Fruit fly (Drosophila melanogaster) S2 (cell line): ENCODE data around the gene sicily.

Experiments used
- CG8478 ChIP-seq: fragments of >200 bp; optimal IDR thresholded peaks from 2 replicates; lab custom pipeline; 2018
- CTCF ChIP-seq, 2 experiments: fragments of >200 bp; optimal IDR thresholded peaks; 2 replicates each; lab custom pipeline; 2018

DNA sequence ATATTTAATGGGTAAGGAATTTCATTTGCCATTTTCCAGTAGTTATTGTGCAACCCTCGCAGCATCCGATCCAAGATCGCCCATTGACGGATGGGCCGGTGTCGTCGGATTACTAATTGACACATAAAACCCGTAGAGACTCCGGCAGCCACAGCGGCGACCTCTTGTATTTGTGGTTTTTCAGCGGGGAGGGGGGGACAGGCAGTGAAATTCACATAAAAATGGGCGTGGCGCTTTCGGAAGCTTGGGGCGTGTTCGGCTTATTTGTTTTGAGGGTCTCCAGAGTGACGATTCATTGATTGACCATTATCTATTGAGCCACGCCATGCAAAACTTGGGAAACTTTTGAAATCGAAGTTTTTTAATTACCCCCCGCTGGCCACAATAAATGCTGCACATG is 42.3 kb upstream of the sicily start:
- TF ChIP-seq CG8478 (lab: Kevin White, UChicago) (no peak), CTCF (optimal IDR thresholded peaks at IDR 0.05; lab: Kevin White, UChicago) (no peak)
